Worm (Caenorhabditis elegans) whole organism, L1 larva: ENCODE results near the gene alr-1.

Source experiments
- F16B12.6 ChIP-seq: fragments of 150-350 bp; optimal IDR thresholded peaks from 2 replicates; lab custom pipeline; 2014; ENCODE audit warnings: missing biosample characterization, missing genetic modification characterization
- alr-1 ChIP-seq: fragments of 200-800 bp; sonication (Bioruptor generic); optimal IDR thresholded peaks from 2 replicates; lab custom pipeline; 2018; ENCODE audit warnings: borderline replicate concordance, mild to moderate bottlenecking, missing genetic modification characterization, missing compliant biosample characterization
- blmp-1 ChIP-seq: fragments of 150-350 bp; optimal IDR thresholded peaks from 2 replicates; lab custom pipeline; 2014; ENCODE audit warnings: missing biosample characterization, missing genetic modification characterization
- ceh-63 ChIP-seq: fragments of 200-800 bp; sonication (Bioruptor generic); optimal IDR thresholded peaks from 2 replicates; lab custom pipeline; 2018; ENCODE audit warnings: mild to moderate bottlenecking, missing genetic modification characterization, missing compliant biosample characterization
- ceh-82 ChIP-seq, 3 experiments: fragments of 150-350 bp in 1 of 3; sonication (generic microtip) in 2 of 3; optimal IDR thresholded peaks; 2 replicates each; lab custom pipeline; 2014 to 2017; ENCODE audit warnings: missing biosample characterization in 3 of 3, missing genetic modification characterization in 3 of 3
- ceh-90 ChIP-seq: sonication (generic microtip); optimal IDR thresholded peaks from 2 replicates; lab custom pipeline; 2016; ENCODE audit warnings: missing genetic modification characterization, missing compliant biosample characterization
- dpl-1 ChIP-seq, 3 experiments: fragments of 150-350 bp in 2 of 3; sonication (generic microtip) in 1 of 3; optimal IDR thresholded peaks; 2 replicates each; lab custom pipeline; 2014 to 2017; ENCODE audit warnings: missing biosample characterization in 3 of 3, missing genetic modification characterization in 3 of 3, missing genetic modification reagents in 3 of 3
- dsc-1 ChIP-seq: sonication (generic microtip); optimal IDR thresholded peaks from 2 replicates; lab custom pipeline; 2016; ENCODE audit warnings: mild to moderate bottlenecking, missing genetic modification characterization, missing compliant biosample characterization
- efl-1 ChIP-seq, 4 experiments: fragments of 150-350 bp; optimal IDR thresholded peaks in 3 of 4; peaks in 1 of 4; 1 replicate in 1 of 4; 2 replicates in 3 of 4; lab custom pipeline; 2014; ENCODE audit warnings: missing biosample characterization in 2 of 4, missing genetic modification characterization in 2 of 4, missing genetic modification reagents in 2 of 4
- egl-27 ChIP-seq, 2 experiments: fragments of 150-350 bp in 1 of 2; sonication (generic microtip); optimal IDR thresholded peaks; 3 replicates each; lab custom pipeline; 2017 to 2018; ENCODE audit warnings: missing biosample characterization in 2 of 2, missing genetic modification characterization in 2 of 2, missing genetic modification reagents in 2 of 2
- elt-2 ChIP-seq: sonication (generic microtip); optimal IDR thresholded peaks from 2 replicates; lab custom pipeline; 2016; ENCODE audit warnings: missing genetic modification characterization, mild to moderate bottlenecking, inconsistent platforms, missing compliant biosample characterization, missing genetic modification reagents
- elt-3 ChIP-seq, 6 experiments: fragments of 150-350 bp in 1 of 6; sonication (generic microtip); optimal IDR thresholded peaks; 2 replicates each; lab custom pipeline; 2017 to 2018; ENCODE audit warnings: missing biosample characterization in 6 of 6, missing genetic modification characterization in 6 of 6, inconsistent platforms in 1 of 6
- fkh-10 ChIP-seq: sonication (generic microtip); optimal IDR thresholded peaks from 2 replicates; lab custom pipeline; 2017; ENCODE audit warnings: missing biosample characterization, missing genetic modification reagents, missing genetic modification characterization
- grh-1 ChIP-seq: fragments of 200-800 bp; sonication (Bioruptor generic); IDR thresholded peaks from 2 replicates; pipeline ENCODE4 v1.3.6; 2022; ENCODE audit warnings: missing genetic modification reagents, missing genetic modification characterization, missing compliant biosample characterization
- hlh-17 ChIP-seq: fragments of 200-800 bp; sonication (Bioruptor generic); optimal IDR thresholded peaks from 2 replicates; lab custom pipeline; 2018; ENCODE audit warnings: missing genetic modification characterization, mild to moderate bottlenecking, missing compliant biosample characterization, moderate library complexity, borderline replicate concordance
- hlh-4 ChIP-seq: sonication (generic microtip); optimal IDR thresholded peaks from 2 replicates; lab custom pipeline; 2016; ENCODE audit warnings: mild to moderate bottlenecking, missing genetic modification characterization, missing compliant biosample characterization
- hpl-2 ChIP-seq: fragments of 150-350 bp; optimal IDR thresholded peaks from 2 replicates; lab custom pipeline; 2014; ENCODE audit warnings: missing biosample characterization, missing genetic modification reagents, missing genetic modification characterization
- irx-1 ChIP-seq: sonication (generic microtip); optimal IDR thresholded peaks from 2 replicates; lab custom pipeline; 2016; ENCODE audit warnings: missing genetic modification characterization, missing compliant biosample characterization
- jun-1 ChIP-seq: fragments of 150-350 bp; optimal IDR thresholded peaks from 2 replicates; lab custom pipeline; 2014; ENCODE audit warnings: missing biosample characterization, missing genetic modification reagents, missing genetic modification characterization
- lin-14 ChIP-seq: fragments of 200-800 bp; sonication (Bioruptor generic); optimal IDR thresholded peaks from 2 replicates; lab custom pipeline; 2018; ENCODE audit warnings: mild to moderate bottlenecking, missing genetic modification characterization, moderate library complexity, missing compliant biosample characterization
- lin-35 ChIP-seq, 2 experiments: fragments of 150-350 bp; optimal IDR thresholded peaks; 2 replicates each; lab custom pipeline; 2014; ENCODE audit warnings: missing biosample characterization in 2 of 2, missing genetic modification characterization in 2 of 2, missing genetic modification reagents in 2 of 2
- lir-3 ChIP-seq: sonication (generic microtip); optimal IDR thresholded peaks from 2 replicates; lab custom pipeline; 2016; ENCODE audit warnings: mild to moderate bottlenecking, missing genetic modification characterization, moderate library complexity, missing compliant biosample characterization; ENCODE audit not compliant: poor library complexity
- lsy-2 ChIP-seq, 2 experiments: fragments of 150-350 bp; optimal IDR thresholded peaks; 2 replicates each; lab custom pipeline; 2014; ENCODE audit warnings: missing biosample characterization in 2 of 2, missing genetic modification characterization in 2 of 2
- mab-9 ChIP-seq: fragments of 200-800 bp; sonication (Bioruptor generic); IDR thresholded peaks from 2 replicates; pipeline ENCODE4 v1.3.6; 2022; ENCODE audit warnings: missing genetic modification reagents, missing genetic modification characterization, missing compliant biosample characterization
- mef-2 ChIP-seq: fragments of 150-350 bp; optimal IDR thresholded peaks from 2 replicates; lab custom pipeline; 2014; ENCODE audit warnings: missing biosample characterization, missing genetic modification characterization
- mep-1 ChIP-seq: fragments of 150-350 bp; optimal IDR thresholded peaks from 2 replicates; lab custom pipeline; 2014; ENCODE audit warnings: missing biosample characterization, missing genetic modification characterization
- nhr-19 ChIP-seq: fragments of 200-800 bp; sonication (Bioruptor generic); conservative IDR thresholded peaks from 2 replicates; pipeline ENCODE4 v1.3.6; 2022; ENCODE audit warnings: missing genetic modification characterization, missing compliant biosample characterization
- nhr-20 ChIP-seq: sonication (generic microtip); optimal IDR thresholded peaks from 2 replicates; lab custom pipeline; 2016; ENCODE audit warnings: mild to moderate bottlenecking, missing genetic modification characterization, missing compliant biosample characterization
- nhr-71 ChIP-seq: sonication (generic microtip); optimal IDR thresholded peaks from 2 replicates; lab custom pipeline; 2016; ENCODE audit warnings: mild to moderate bottlenecking, missing genetic modification characterization, moderate library complexity, missing compliant biosample characterization
- nhr-85 ChIP-seq: sonication (generic microtip); peaks from one replicate; lab custom pipeline; 2016; ENCODE audit warnings: missing genetic modification characterization, inconsistent platforms, missing compliant biosample characterization
- pag-3 ChIP-seq: sonication (generic microtip); optimal IDR thresholded peaks from 2 replicates; lab custom pipeline; 2017; ENCODE audit warnings: missing genetic modification characterization, mild to moderate bottlenecking, missing compliant biosample characterization, antibody characterized with exemption, borderline replicate concordance; ENCODE audit not compliant: insufficient read depth
- pax-3 ChIP-seq: fragments of 200-800 bp; sonication (Bioruptor generic); optimal IDR thresholded peaks from 2 replicates; lab custom pipeline; 2018; ENCODE audit warnings: mild to moderate bottlenecking, missing genetic modification characterization, moderate library complexity, missing compliant biosample characterization
- snu-23 ChIP-seq: sonication (generic microtip); optimal IDR thresholded peaks from 2 replicates; lab custom pipeline; 2016; ENCODE audit warnings: missing genetic modification characterization, missing compliant biosample characterization
- sox-4 ChIP-seq: sonication (generic microtip); optimal IDR thresholded peaks from 2 replicates; lab custom pipeline; 2016; ENCODE audit warnings: missing genetic modification characterization, missing compliant biosample characterization
- sup-37 ChIP-seq: fragments of 200-800 bp; sonication (Bioruptor generic); optimal IDR thresholded peaks from 2 replicates; lab custom pipeline; 2018; ENCODE audit warnings: mild to moderate bottlenecking, missing genetic modification characterization, missing compliant biosample characterization
- tlp-1 ChIP-seq: fragments of 150-350 bp; optimal IDR thresholded peaks from 2 replicates; lab custom pipeline; 2014; ENCODE audit warnings: missing biosample characterization, missing genetic modification characterization
- unc-130 ChIP-seq: fragments of 150-350 bp; optimal IDR thresholded peaks from 2 replicates; lab custom pipeline; 2017; ENCODE audit warnings: missing biosample characterization, missing genetic modification characterization, inconsistent platforms
- unc-98 ChIP-seq: fragments of 200-800 bp; sonication (Bioruptor generic); IDR thresholded peaks from 2 replicates; pipeline ENCODE4 v1.3.6; 2022; ENCODE audit warnings: missing genetic modification characterization, missing compliant biosample characterization
- vab-15 ChIP-seq: sonication (generic microtip); optimal IDR thresholded peaks from 2 replicates; lab custom pipeline; 2017; ENCODE audit warnings: missing genotype, mild to moderate bottlenecking, missing genetic modification characterization, missing compliant biosample characterization
- zag-1 ChIP-seq: fragments of 150-350 bp; optimal IDR thresholded peaks from 2 replicates; lab custom pipeline; 2014; ENCODE audit warnings: missing biosample characterization, missing genetic modification characterization
- zip-4 ChIP-seq: fragments of 200-800 bp; sonication (Bioruptor generic); optimal IDR thresholded peaks from 2 replicates; lab custom pipeline; 2018; ENCODE audit warnings: mild to moderate bottlenecking, missing genetic modification characterization, moderate library complexity, missing compliant biosample characterization
- ztf-11 ChIP-seq, 2 experiments: sonication (generic microtip); optimal IDR thresholded peaks; 2 replicates each; lab custom pipeline; 2016 to 2017; ENCODE audit warnings: missing genetic modification characterization in 2 of 2, missing biosample characterization in 1 of 2, missing compliant biosample characterization in 1 of 2

Gene alr-1

ce11 chrX:11136988-11137387 lies 11.6 kb upstream of the alr-1 start:
- TF ChIP-seq irx-1 (tag; lab: Kevin White, UChicago) (no peak), dsc-1 (no peak), lin-14 (GFP tag; lab: Kevin White, UChicago) (peak; percentile 44), nhr-20 (peak; percentile 32), jun-1 (tag; lab: Kevin White, UChicago) (no peak), blmp-1 (tag; lab: Kevin White, UChicago) (peak; percentile 93), grh-1 (peak; percentile 72), snu-23 (peak; percentile 26), pag-3 (no peak), ceh-63 (GFP tag; lab: Kevin White, UChicago) (no peak), nhr-85 (tag; lab: Kevin White, UChicago) (peak; percentile 68), zip-4 (GFP tag; lab: Kevin White, UChicago) (no peak), pax-3 (tag; lab: Kevin White, UChicago) (no peak), nhr-71 (tag; lab: Kevin White, UChicago) (peak; percentile 32), efl-1 (optimal IDR thresholded peaks at IDR 0.05; lab: Kevin White, UChicago) (no peak), efl-1 (GFP tag; optimal IDR thresholded peaks at IDR 0.05 in 1 of 2; lab: Kevin White, UChicago) (no peak), vab-15 (tag; lab: Kevin White, UChicago) (no peak), tlp-1 (tag; lab: Kevin White, UChicago) (no peak), sox-4 (tag; lab: Kevin White, UChicago) (no peak), unc-130 (tag; lab: Kevin White, UChicago) (peak; percentile 7), sup-37 (GFP tag; lab: Kevin White, UChicago) (no peak), egl-27 (tag; optimal IDR thresholded peaks at IDR 0.05; lab: Kevin White, UChicago) (no peak), hlh-17 (no peak), ztf-11 (tag; optimal IDR thresholded peaks at IDR 0.05; lab: Kevin White, UChicago) (no peak), elt-3 (tag; optimal IDR thresholded peaks at IDR 0.05; lab: Kevin White, UChicago) (peak in 5 of 6 experiments; percentile 81 to 97 (median 91)), lir-3 (tag; lab: Kevin White, UChicago) (no peak), lin-35 (GFP tag; optimal IDR thresholded peaks at IDR 0.05; lab: Kevin White, UChicago) (peak in 1 of 2 experiments; percentile 21)
- TF ChIP-seq, all 84 proteins: peak for 10

ce11 chrX:11134750-11135394 lies 9.5 kb upstream of the alr-1 start:
- TF ChIP-seq ztf-11 (tag; optimal IDR thresholded peaks at IDR 0.05; lab: Kevin White, UChicago): no peak
- no peak for TF ChIP-seq hpl-2 (GFP tag; lab: Kevin White, UChicago)
- no peak for TF ChIP-seq hlh-4
- TF ChIP-seq nhr-19 (GFP tag; lab: Robert Waterston, UW): no peak
- 0 out of 2 replicates have a peak, but pooled peaks have one; percentile 31 for TF ChIP-seq mab-9 (GFP tag; lab: Robert Waterston, UW)
- TF ChIP-seq unc-98 (GFP tag; lab: Robert Waterston, UW): no peak
- TF ChIP-seq vab-15 (tag; lab: Kevin White, UChicago): no peak

- TF ChIP-seq fkh-10 (GFP tag; lab: Kevin White, UChicago): no peak
- no peak for TF ChIP-seq mep-1 (tag; lab: Kevin White, UChicago)
- TF ChIP-seq ceh-90 (tag; lab: Kevin White, UChicago): no peak
- peak; percentile 77 for TF ChIP-seq elt-2 (tag; lab: Kevin White, UChicago)
- TF ChIP-seq dpl-1 (GFP tag; optimal IDR thresholded peaks at IDR 0.05; lab: Kevin White, UChicago): no peak
- TF ChIP-seq mef-2 (tag; lab: Kevin White, UChicago): no peak
- TF ChIP-seq zag-1: no peak
- no peak for TF ChIP-seq elt-3 (tag; optimal IDR thresholded peaks at IDR 0.05; lab: Kevin White, UChicago)
- TF ChIP-seq lsy-2 (tag; optimal IDR thresholded peaks at IDR 0.05; lab: Kevin White, UChicago): peak in 1 of 2 experiments; percentile 5
- TF ChIP-seq nhr-71 (tag; lab: Kevin White, UChicago): no peak
- no peak for TF ChIP-seq unc-98 (GFP tag; lab: Robert Waterston, UW)
- TF ChIP-seq F16B12.6 (tag; lab: Kevin White, UChicago): no peak
- no peak for TF ChIP-seq ceh-82 (tag; optimal IDR thresholded peaks at IDR 0.05; lab: Kevin White, UChicago)
- no peak for TF ChIP-seq alr-1 (tag; lab: Kevin White, UChicago)
Measured at ce11 chrX:11132260-11132659, 6.8 kb upstream of the alr-1 start.
